Worm (Caenorhabditis elegans): ENCODE data around the gene Y75B7B.2.

ce11 chrV:1302090-1302489 lies 26.3 kb upstream of the Y75B7B.2 start:
- no peak for TF ChIP-seq ama-1 (optimal IDR thresholded peaks at IDR 0.05)
- TF ChIP-seq tbx-37 (GFP tag; conservative IDR thresholded peaks at IDR 0.05): no peak
- TF ChIP-seq scrt-1 (GFP tag; IDR thresholded peaks at IDR 0.05): no peak
- TF ChIP-seq hnd-1 (tag; optimal IDR thresholded peaks at IDR 0.05): no peak
- TF ChIP-seq F13C5.2 (tag; optimal IDR thresholded peaks at IDR 0.05): no peak
- TF ChIP-seq pes-1 (GFP tag; IDR thresholded peaks at IDR 0.05): no peak
- no peak for TF ChIP-seq ceh-13 (GFP tag; optimal IDR thresholded peaks at IDR 0.05)
- no peak for TF ChIP-seq aly-1 (tag; optimal IDR thresholded peaks at IDR 0.05)
